Worm (Caenorhabditis elegans): ENCODE measurements around the gene pho-5.

DNA sequence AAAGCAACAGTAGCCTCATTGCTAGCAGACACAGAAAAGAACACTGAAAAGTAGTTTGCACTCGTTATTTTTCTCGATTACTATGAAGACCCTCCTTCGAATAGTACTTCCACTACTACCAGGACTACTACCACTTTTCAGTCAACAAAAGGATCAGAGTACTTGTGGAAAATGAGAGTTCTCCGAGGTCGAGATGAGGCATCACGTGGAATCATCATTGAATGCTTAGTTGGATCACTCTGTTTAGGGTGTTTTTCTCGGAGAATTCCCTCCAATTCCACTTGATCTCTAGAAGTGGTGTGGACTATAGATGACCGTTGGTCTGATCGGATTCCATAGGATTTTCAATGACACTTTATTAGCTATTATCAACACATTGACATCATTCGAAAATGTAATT, 15.1 kb upstream of the pho-5 start:
- no peak for TF ChIP-seq ama-1 (optimal IDR thresholded peaks at IDR 0.05)
- TF ChIP-seq nhr-102 (tag; optimal IDR thresholded peaks at IDR 0.05): no peak
- TF ChIP-seq fos-1 (tag; optimal IDR thresholded peaks at IDR 0.05): no peak
- TF ChIP-seq T26A8.4 (GFP tag; IDR thresholded peaks at IDR 0.05): no peak
- no peak for TF ChIP-seq mep-1 (tag; optimal IDR thresholded peaks at IDR 0.05)
- no peak for TF ChIP-seq T20F7.1 (GFP tag; optimal IDR thresholded peaks at IDR 0.05)
- TF ChIP-seq gei-8 (GFP tag; optimal IDR thresholded peaks at IDR 0.05): no peak

All from whole organism, L4 larva.